Fruit fly (Drosophila melanogaster) whole organism, pupa: ENCODE results near the gene Naa20B.

ENCODE experiments used
- CG13204 ChIP-seq: fragments of 200-800 bp; sonication (Bioruptor generic); optimal IDR thresholded peaks from 2 replicates; lab custom pipeline; 2018; ENCODE audit warnings: missing biosample characterization, mild to moderate bottlenecking, missing genetic modification characterization, moderate library complexity
- CG14655 ChIP-seq: fragments of 200-800 bp; sonication (Bioruptor generic); optimal IDR thresholded peaks from 3 replicates; lab custom pipeline; 2017; ENCODE audit warnings: mild to moderate bottlenecking, missing biosample characterization, missing genetic modification reagents, missing genetic modification characterization
- CG15710 ChIP-seq: fragments of 200-800 bp; sonication (Bioruptor generic); optimal IDR thresholded peaks from 2 replicates; lab custom pipeline; 2018; ENCODE audit warnings: missing biosample characterization, mild to moderate bottlenecking, missing genetic modification characterization, moderate library complexity
- CG17806 ChIP-seq: fragments of 200-800 bp; sonication (Bioruptor generic); optimal IDR thresholded peaks from 2 replicates; lab custom pipeline; 2018; ENCODE audit warnings: missing biosample characterization, mild to moderate bottlenecking, missing genetic modification characterization, moderate library complexity
- CG32121 ChIP-seq: fragments of 200-800 bp; sonication (Bioruptor generic); IDR thresholded peaks from 2 replicates; pipeline ENCODE4 v1.3.6; 2022; ENCODE audit warnings: missing biosample characterization, missing genetic modification characterization
- CG34367 ChIP-seq: fragments of 200-800 bp; sonication (Bioruptor generic); optimal IDR thresholded peaks from 2 replicates; lab custom pipeline; 2018; ENCODE audit warnings: missing biosample characterization, mild to moderate bottlenecking, missing genetic modification characterization
- CG8159 ChIP-seq: fragments of 200-800 bp; sonication (Bioruptor generic); optimal IDR thresholded peaks from 3 replicates; lab custom pipeline; 2018; ENCODE audit warnings: missing biosample characterization, mild to moderate bottlenecking, missing genetic modification characterization, moderate library complexity
- CG9948 ChIP-seq: fragments of 200-800 bp; sonication (Bioruptor generic); optimal IDR thresholded peaks from 2 replicates; lab custom pipeline; 2018; ENCODE audit warnings: missing biosample characterization, mild to moderate bottlenecking, missing genetic modification characterization, moderate library complexity
- EcR ChIP-seq: fragments of 200-800 bp; sonication (Bioruptor generic); optimal IDR thresholded peaks from 3 replicates; lab custom pipeline; 2019; ENCODE audit warnings: missing biosample characterization, missing genetic modification characterization, mild to moderate bottlenecking, moderate library complexity, missing genetic modification reagents
- Pif1A ChIP-seq: fragments of 200-800 bp; sonication (Bioruptor generic); optimal IDR thresholded peaks from 3 replicates; lab custom pipeline; 2016; ENCODE audit warnings: missing biosample characterization, missing genetic modification characterization
- Snoo ChIP-seq: fragments of 200-800 bp; sonication (Bioruptor generic); optimal IDR thresholded peaks from 3 replicates; lab custom pipeline; 2017; ENCODE audit warnings: missing biosample characterization, mild to moderate bottlenecking, missing genetic modification characterization, inconsistent platforms
- fd96Ca ChIP-seq: fragments of 200-800 bp; sonication (Bioruptor generic); IDR thresholded peaks from 3 replicates; pipeline ENCODE4 v1.3.6; 2022; ENCODE audit warnings: missing biosample characterization, missing genetic modification characterization

- TF ChIP-seq CG17806 (no peak), CG32121 (GFP tag; lab: Robert Waterston, UW) (no peak), CG34367 (tag; lab: Kevin White, UChicago) (no peak), CG15710 (tag; lab: Kevin White, UChicago) (no peak), CG9948 (tag; lab: Kevin White, UChicago) (no peak), CG13204 (GFP tag; lab: Kevin White, UChicago) (no peak), fd96Ca (GFP tag; lab: Robert Waterston, UW) (no peak), EcR (peak; percentile 22), Snoo (tag; lab: Kevin White, UChicago) (no peak), Pif1A (GFP tag; lab: Kevin White, UChicago) (no peak), CG8159 (tag; lab: Kevin White, UChicago) (no peak), CG14655 (GFP tag; lab: Kevin White, UChicago) (no peak)
Observed at dm6 chr2L:13219281-13220092, 37.8 kb upstream of the Naa20B start, which contains the start of the genes CG9426 and mRF1.
